Fruit fly (Drosophila melanogaster) whole organism, wandering third instar larva: Measurements from ENCODE around the gene msl-3.

Experiments used
- Abd-B ChIP-seq: fragments of >200 bp; optimal IDR thresholded peaks from 2 replicates; lab custom pipeline; 2017; ENCODE audit warnings: missing biosample characterization, missing genetic modification characterization
- CG32264 ChIP-seq: fragments of 200-800 bp; sonication (Bioruptor generic); optimal IDR thresholded peaks from 2 replicates; lab custom pipeline; 2016; ENCODE audit warnings: missing biosample characterization, missing genetic modification characterization
- CG9705 ChIP-seq: fragments of 200-800 bp; sonication (Bioruptor generic); optimal IDR thresholded peaks from 2 replicates; lab custom pipeline; 2018; ENCODE audit warnings: missing biosample characterization, mild to moderate bottlenecking, missing genetic modification characterization
- CrebA ChIP-seq: fragments of 200-800 bp; sonication (Bioruptor generic); optimal IDR thresholded peaks from 2 replicates; lab custom pipeline; 2016; ENCODE audit warnings: missing biosample characterization, mild to moderate bottlenecking, missing genetic modification characterization, borderline replicate concordance
- Dfd ChIP-seq: fragments of >200 bp; optimal IDR thresholded peaks from 2 replicates; lab custom pipeline; 2017; ENCODE audit warnings: missing biosample characterization, missing genetic modification characterization
- Dif ChIP-seq: fragments of 200-275, 200-300 bp; sonication (Bioruptor generic); optimal IDR thresholded peaks from 2 replicates; lab custom pipeline; 2018; ENCODE audit warnings: missing biosample characterization, missing genetic modification characterization; ENCODE audit not compliant: partially characterized antibody
- GATAd ChIP-seq: sonication (Bioruptor generic); optimal IDR thresholded peaks from 2 replicates; lab custom pipeline; 2016; ENCODE audit warnings: missing biosample characterization, missing genetic modification characterization
- HLH106 ChIP-seq: fragments of 200-800 bp; optimal IDR thresholded peaks from 3 replicates; lab custom pipeline; 2019; ENCODE audit warnings: missing biosample characterization, mild to moderate bottlenecking, missing genetic modification characterization, moderate library complexity
- Hnf4 ChIP-seq: fragments of 200-800 bp; sonication (Bioruptor generic); optimal IDR thresholded peaks from 2 replicates; lab custom pipeline; 2016; ENCODE audit warnings: missing biosample characterization, mild to moderate bottlenecking, missing genetic modification characterization
- Hr78 ChIP-seq: fragments of >200 bp; optimal IDR thresholded peaks from 2 replicates; lab custom pipeline; 2017; ENCODE audit warnings: missing biosample characterization, missing genetic modification characterization
- Hr83 ChIP-seq: fragments of 200-300 bp; sonication (Bioruptor generic); optimal IDR thresholded peaks from 2 replicates; lab custom pipeline; 2016; ENCODE audit warnings: missing biosample characterization, mild to moderate bottlenecking, missing genetic modification characterization, moderate library complexity; ENCODE audit not compliant: poor library complexity, severe bottlenecking
- Jra ChIP-seq: sonication (Bioruptor generic); optimal IDR thresholded peaks from 2 replicates; lab custom pipeline; 2016; ENCODE audit warnings: missing biosample characterization, missing genetic modification characterization
- Mio ChIP-seq: sonication (Bioruptor generic); optimal IDR thresholded peaks from 2 replicates; lab custom pipeline; 2016; ENCODE audit warnings: missing biosample characterization, missing genetic modification characterization
- Myc ChIP-seq: fragments of >200 bp; optimal IDR thresholded peaks from 2 replicates; lab custom pipeline; 2017
- N ChIP-seq: fragments of >200 bp; optimal IDR thresholded peaks from 2 replicates; lab custom pipeline; 2018; ENCODE audit warnings: missing biosample characterization, missing external identifiers, missing genetic modification characterization
- OdsH ChIP-seq: fragments of 200-800 bp; sonication (Bioruptor generic); optimal IDR thresholded peaks from 2 replicates; lab custom pipeline; 2016; ENCODE audit warnings: missing biosample characterization, mild to moderate bottlenecking, missing genetic modification characterization
- Rel ChIP-seq, 2 experiments: fragments of 200-800 bp; sonication (Bioruptor generic) in 1 of 2; optimal IDR thresholded peaks; 2 replicates in 1 of 2; 3 replicates in 1 of 2; lab custom pipeline; 2016 to 2019; ENCODE audit warnings: mild to moderate bottlenecking in 2 of 2, missing biosample characterization in 2 of 2, missing genetic modification characterization in 2 of 2, moderate library complexity in 1 of 2
- Sp1 ChIP-seq: fragments of 200-800 bp; sonication (Bioruptor generic); optimal IDR thresholded peaks from 3 replicates; lab custom pipeline; 2019; ENCODE audit warnings: missing biosample characterization, mild to moderate bottlenecking, missing genetic modification characterization, moderate library complexity
- Vsx2 ChIP-seq: fragments of 200-300, 225-300 bp; sonication (Bioruptor generic); optimal IDR thresholded peaks from 2 replicates; lab custom pipeline; 2018; ENCODE audit warnings: missing biosample characterization, missing genetic modification characterization; ENCODE audit not compliant: partially characterized antibody
- br ChIP-seq: fragments of 200-800 bp; sonication (Bioruptor generic); optimal IDR thresholded peaks from 2 replicates; lab custom pipeline; 2016; ENCODE audit warnings: missing biosample characterization, missing genetic modification characterization
- brk ChIP-seq: fragments of 200-800 bp; sonication (Bioruptor generic); optimal IDR thresholded peaks from 2 replicates; lab custom pipeline; 2016; ENCODE audit warnings: missing biosample characterization, mild to moderate bottlenecking, missing genetic modification characterization
- dl ChIP-seq, 2 experiments: fragments of 175-275, 200-275 bp in 1 of 2; fragments of 200-275 bp in 1 of 2; sonication (Bioruptor generic); optimal IDR thresholded peaks; lab custom pipeline; 2018; ENCODE audit warnings: mild to moderate bottlenecking in 2 of 2, missing biosample characterization in 2 of 2, missing genetic modification characterization in 2 of 2, moderate library complexity in 2 of 2; ENCODE audit not compliant: partially characterized antibody in 2 of 2, insufficient read depth in 1 of 2
- dmrt93B ChIP-seq: fragments of 200-800 bp; sonication (Bioruptor generic); optimal IDR thresholded peaks from 2 replicates; lab custom pipeline; 2018; ENCODE audit warnings: missing biosample characterization, mild to moderate bottlenecking, missing genetic modification characterization
- dsf ChIP-seq: sonication (Bioruptor generic); optimal IDR thresholded peaks from 2 replicates; lab custom pipeline; 2016; ENCODE audit warnings: missing biosample characterization, missing genetic modification characterization, borderline replicate concordance
- ey ChIP-seq: fragments of 200-800 bp; sonication (Bioruptor generic); optimal IDR thresholded peaks from 2 replicates; lab custom pipeline; 2016; ENCODE audit warnings: missing biosample characterization, missing genetic modification characterization
- foxo ChIP-seq, 2 experiments: fragments of 200-800 bp; sonication (Bioruptor generic); optimal IDR thresholded peaks; 2 replicates in 1 of 2; 3 replicates in 1 of 2; lab custom pipeline; 2016 to 2017; ENCODE audit warnings: missing biosample characterization in 2 of 2, missing genetic modification characterization in 2 of 2
- fru ChIP-seq: fragments of 200-800 bp; sonication (Bioruptor generic); optimal IDR thresholded peaks from 3 replicates; lab custom pipeline; 2016; ENCODE audit warnings: missing biosample characterization, mild to moderate bottlenecking, missing genetic modification characterization
- h ChIP-seq: fragments of 200-800 bp; sonication (Bioruptor generic); optimal IDR thresholded peaks from 3 replicates; lab custom pipeline; 2016; ENCODE audit warnings: missing biosample characterization, mild to moderate bottlenecking, missing genetic modification characterization
- jim ChIP-seq: fragments of 175-275, 200-325 bp; sonication (Bioruptor generic); optimal IDR thresholded peaks from 2 replicates; lab custom pipeline; 2016; ENCODE audit warnings: missing biosample characterization, mild to moderate bottlenecking, missing genetic modification characterization
- lola ChIP-seq: fragments of >200 bp; optimal IDR thresholded peaks from 2 replicates; lab custom pipeline; 2017; ENCODE audit warnings: missing biosample characterization, missing genetic modification characterization
- pan ChIP-seq: fragments of >200 bp; optimal IDR thresholded peaks from 2 replicates; lab custom pipeline; 2017
- psq ChIP-seq: fragments of 200-800 bp; sonication (Bioruptor generic); optimal IDR thresholded peaks from 3 replicates; lab custom pipeline; 2017; ENCODE audit warnings: missing biosample characterization, mild to moderate bottlenecking, missing genetic modification characterization, moderate library complexity
- rgr ChIP-seq: fragments of 200-800 bp; sonication (Bioruptor generic); optimal IDR thresholded peaks from 3 replicates; lab custom pipeline; 2016; ENCODE audit warnings: missing biosample characterization, mild to moderate bottlenecking, missing genetic modification characterization
- sage ChIP-seq: fragments of 200-800 bp; sonication (Bioruptor generic); optimal IDR thresholded peaks from 2 replicates; lab custom pipeline; 2016; ENCODE audit warnings: missing biosample characterization, mild to moderate bottlenecking, missing genetic modification characterization
- sv ChIP-seq: fragments of 200-800 bp; sonication (Bioruptor generic); optimal IDR thresholded peaks from 3 replicates; lab custom pipeline; 2016; ENCODE audit warnings: missing biosample characterization, missing genetic modification characterization
- tai ChIP-seq: sonication (Bioruptor generic); optimal IDR thresholded peaks from 2 replicates; lab custom pipeline; 2016; ENCODE audit warnings: missing biosample characterization, missing genetic modification characterization
- usp ChIP-seq: fragments of >200 bp; optimal IDR thresholded peaks from 2 replicates; lab custom pipeline; 2017; ENCODE audit warnings: missing biosample characterization, missing genetic modification characterization
- woc ChIP-seq: sonication (Bioruptor generic); optimal IDR thresholded peaks from 2 replicates; lab custom pipeline; 2016; ENCODE audit warnings: missing biosample characterization, mild to moderate bottlenecking, missing genetic modification characterization

The msl-3 gene

DNA sequence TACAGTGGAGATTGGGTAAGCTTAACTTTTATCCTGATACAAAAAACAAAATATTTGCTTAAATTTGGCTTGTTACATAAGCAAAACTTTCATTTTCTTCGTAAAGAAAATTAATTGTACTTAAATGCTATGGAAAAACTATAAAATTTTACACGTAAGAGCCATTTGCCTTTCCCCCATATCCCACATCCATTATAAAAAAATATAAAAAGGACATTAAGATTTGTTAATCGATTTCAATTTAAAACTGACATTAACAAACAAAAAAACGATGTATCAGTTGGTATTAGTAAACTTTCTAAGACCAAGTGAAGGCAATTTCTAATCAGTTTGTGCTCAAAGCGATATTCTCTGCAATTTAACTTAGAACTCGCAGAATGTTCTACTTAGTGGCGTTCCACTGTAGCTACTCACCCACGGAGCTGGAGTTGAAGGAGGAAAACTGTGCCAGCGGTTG is 30.2 kb upstream of the msl-3 start (continued):
- TF ChIP-seq br = peak; percentile 56
- no peak for TF ChIP-seq Jra (GFP tag; lab: Kevin White, UChicago)
- TF ChIP-seq Hr78 = no peak
- TF ChIP-seq sage = no peak
- no peak for TF ChIP-seq dsf (GFP tag; lab: Kevin White, UChicago)
- no peak for TF ChIP-seq Dfd (GFP tag; lab: Kevin White, UChicago)
- peak; percentile 8 for TF ChIP-seq CG9705 (GFP tag; lab: Kevin White, UChicago)
- no peak for TF ChIP-seq Hr83 (GFP tag; lab: Kevin White, UChicago)
- TF ChIP-seq HLH106 (tag; lab: Kevin White, UChicago) = peak; percentile 53
- TF ChIP-seq lola (GFP tag; lab: Kevin White, UChicago) = no peak
- peak; percentile 85 for TF ChIP-seq woc (GFP tag; lab: Kevin White, UChicago)
- TF ChIP-seq h (GFP tag; lab: Kevin White, UChicago) = peak; percentile 31

DNA sequence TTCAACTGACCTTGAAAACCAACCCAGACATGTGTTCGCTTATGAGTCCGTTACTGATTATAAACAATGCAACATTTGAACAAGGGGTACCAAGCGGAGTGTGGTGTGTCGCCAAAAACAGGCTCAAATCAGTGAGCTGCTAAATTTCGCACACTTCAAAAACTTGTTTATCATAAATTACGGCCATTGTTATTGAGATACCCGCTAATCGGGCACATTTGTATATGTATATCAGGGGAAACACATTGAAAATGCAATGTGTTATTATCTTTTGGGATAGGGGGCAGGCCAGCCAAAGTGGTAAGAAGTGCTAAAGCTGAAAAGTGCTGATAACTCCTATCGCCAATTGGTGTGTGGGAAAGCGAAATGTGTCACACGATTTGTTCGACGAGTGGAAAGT is 28.9 kb upstream of the msl-3 start:
- TF ChIP-seq Rel (GFP tag; optimal IDR thresholded peaks at IDR 0.05; lab: Kevin White, UChicago) (no peak), Rel (tag; optimal IDR thresholded peaks at IDR 0.05; lab: Kevin White, UChicago) (peak; percentile 100), Jra (GFP tag; lab: Kevin White, UChicago) (peak; percentile 24), ey (GFP tag; lab: Kevin White, UChicago) (no peak), h (GFP tag; lab: Kevin White, UChicago) (peak; percentile 26), Myc (no peak), HLH106 (tag; lab: Kevin White, UChicago) (no peak)

DNA sequence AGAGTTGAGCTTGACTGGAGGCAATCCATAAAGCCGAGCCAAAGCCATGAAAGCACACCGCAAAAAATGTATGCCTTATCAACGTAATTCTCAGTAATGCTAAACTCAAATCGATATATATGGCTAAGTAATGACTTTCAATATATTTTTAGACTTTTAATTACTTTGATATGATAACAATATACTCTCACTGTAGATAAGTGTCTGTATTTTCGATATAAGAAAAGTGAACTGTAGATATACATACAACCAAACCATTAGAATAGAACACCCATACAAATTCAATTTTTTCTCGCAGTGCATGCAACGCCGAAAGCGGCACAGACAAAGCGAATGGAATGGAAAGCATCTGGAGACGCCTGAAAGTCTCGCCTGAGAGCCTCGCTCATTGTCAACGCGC is 28.3 kb upstream of the msl-3 start:
- TF ChIP-seq Vsx2 (GFP tag; lab: Kevin White, UChicago) (no peak), Dif (GFP tag; lab: Kevin White, UChicago) (no peak), psq (GFP tag; lab: Kevin White, UChicago) (peak; percentile 30), tai (GFP tag; lab: Kevin White, UChicago) (no peak), pan (no peak), foxo (GFP tag; optimal IDR thresholded peaks at IDR 0.05; lab: Kevin White, UChicago) (peak in 1 of 2 experiments; percentile 44), fru (GFP tag; lab: Kevin White, UChicago) (peak; percentile 70), Abd-B (GFP tag; lab: Kevin White, UChicago) (no peak), Dfd (GFP tag; lab: Kevin White, UChicago) (no peak), Mio (no peak), sage (no peak), N (no peak), br (peak; percentile 34), Rel (GFP tag; optimal IDR thresholded peaks at IDR 0.05; lab: Kevin White, UChicago) (no peak), Rel (tag; optimal IDR thresholded peaks at IDR 0.05; lab: Kevin White, UChicago) (no peak), h (GFP tag; lab: Kevin White, UChicago) (peak; percentile 63), ey (GFP tag; lab: Kevin White, UChicago) (peak; percentile 66), CrebA (GFP tag; lab: Kevin White, UChicago) (no peak), Hnf4 (GFP tag; lab: Kevin White, UChicago) (peak; percentile 41), dsf (GFP tag; lab: Kevin White, UChicago) (no peak), jim (GFP tag; lab: Kevin White, UChicago) (no peak), dl (GFP tag; optimal IDR thresholded peaks at IDR 0.05; lab: Kevin White, UChicago; ENCODE audit: insufficient read depth in 1 of 2, partially characterized antibody in 2 of 2) (no peak), Jra (GFP tag; lab: Kevin White, UChicago) (no peak), dmrt93B (GFP tag; lab: Kevin White, UChicago) (peak; percentile 38), sv (GFP tag; lab: Kevin White, UChicago) (no peak), HLH106 (tag; lab: Kevin White, UChicago) (peak; percentile 60), Myc (no peak), rgr (GFP tag; lab: Kevin White, UChicago) (peak; percentile 42), usp (no peak), OdsH (GFP tag; lab: Kevin White, UChicago) (peak; percentile 62), Hr83 (GFP tag; lab: Kevin White, UChicago) (no peak), brk (GFP tag; lab: Kevin White, UChicago) (peak; percentile 48), CG32264 (GFP tag; lab: Kevin White, UChicago) (no peak), lola (GFP tag; lab: Kevin White, UChicago) (no peak), CG9705 (GFP tag; lab: Kevin White, UChicago) (no peak), Hr78 (no peak), Sp1 (peak; percentile 63), woc (GFP tag; lab: Kevin White, UChicago) (peak; percentile 33), GATAd (no peak)
